Fruit fly (Drosophila melanogaster): Measurements from ENCODE around the gene robl37BC.
A peak's percentile ranks its signal among the peaks of the same experiment; 100 is the strongest.

Gene robl37BC

DNA sequence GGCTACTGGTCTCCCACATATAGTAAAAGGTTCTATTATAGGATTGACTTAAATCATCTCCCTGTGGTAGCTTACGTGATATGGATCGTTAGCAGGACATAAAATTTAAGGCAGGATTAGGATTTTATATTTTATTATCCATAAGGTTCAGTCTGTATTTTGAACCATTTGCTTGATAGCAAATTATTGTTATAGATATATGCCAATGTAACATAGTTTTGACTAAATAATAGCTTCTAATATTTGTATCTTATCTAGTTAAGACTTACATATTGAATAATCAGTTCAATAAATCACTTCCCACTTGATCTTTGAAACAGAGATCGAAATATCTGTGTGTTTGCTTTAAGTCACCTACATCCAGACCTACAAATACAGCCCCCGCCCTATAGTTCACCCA, at the start of gene robl37BC:
Gene robl37BC, plus strand, starts transcription at position 301 of the 400 bp plus-strand sequence.
- no peak for TF ChIP-seq rgr (GFP tag; optimal IDR thresholded peaks at IDR 0.05)
- no peak for TF ChIP-seq HLH106 (tag; optimal IDR thresholded peaks at IDR 0.05)
- TF ChIP-seq Rel (GFP tag; optimal IDR thresholded peaks at IDR 0.05) = no peak
- TF ChIP-seq Rel (tag; optimal IDR thresholded peaks at IDR 0.05) = no peak
- TF ChIP-seq N (GFP tag; optimal IDR thresholded peaks at IDR 0.05) = no peak
- no peak for TF ChIP-seq fru (GFP tag; optimal IDR thresholded peaks at IDR 0.05)
- TF ChIP-seq Hnf4 (GFP tag; optimal IDR thresholded peaks at IDR 0.05) = no peak
- no peak for TF ChIP-seq CG32264 (GFP tag; optimal IDR thresholded peaks at IDR 0.05)
- TF ChIP-seq sv (GFP tag; optimal IDR thresholded peaks at IDR 0.05) = no peak
- no peak for TF ChIP-seq Dif (GFP tag; optimal IDR thresholded peaks at IDR 0.05; ENCODE audit: partially characterized antibody)
- TF ChIP-seq Dfd (GFP tag; optimal IDR thresholded peaks at IDR 0.05) = no peak
- no peak for TF ChIP-seq GATAd (GFP tag; optimal IDR thresholded peaks at IDR 0.05)
- TF ChIP-seq br (GFP tag; optimal IDR thresholded peaks at IDR 0.05) = no peak
- TF ChIP-seq psq (GFP tag; optimal IDR thresholded peaks at IDR 0.05) = no peak
- no peak for TF ChIP-seq CG9705 (GFP tag; optimal IDR thresholded peaks at IDR 0.05)
- no peak for TF ChIP-seq dsf (GFP tag; optimal IDR thresholded peaks at IDR 0.05; ENCODE audit: borderline replicate concordance)
- TF ChIP-seq OdsH (GFP tag; optimal IDR thresholded peaks at IDR 0.05) = no peak
- TF ChIP-seq Vsx2 (GFP tag; optimal IDR thresholded peaks at IDR 0.05; ENCODE audit: partially characterized antibody) = no peak
- no peak for TF ChIP-seq tai (GFP tag; optimal IDR thresholded peaks at IDR 0.05)

- TF ChIP-seq sage (GFP tag; optimal IDR thresholded peaks at IDR 0.05) (no peak), rgr (GFP tag; optimal IDR thresholded peaks at IDR 0.05) (no peak), jim (GFP tag; optimal IDR thresholded peaks at IDR 0.05) (no peak), tai (GFP tag; optimal IDR thresholded peaks at IDR 0.05) (no peak), Rel (GFP tag; optimal IDR thresholded peaks at IDR 0.05) (no peak), Rel (tag; optimal IDR thresholded peaks at IDR 0.05) (no peak), psq (GFP tag; optimal IDR thresholded peaks at IDR 0.05) (no peak), Dif (GFP tag; optimal IDR thresholded peaks at IDR 0.05; ENCODE audit: partially characterized antibody) (no peak), sv (GFP tag; optimal IDR thresholded peaks at IDR 0.05) (no peak), woc (GFP tag; optimal IDR thresholded peaks at IDR 0.05) (no peak), CG9705 (GFP tag; optimal IDR thresholded peaks at IDR 0.05) (no peak), usp (GFP tag; optimal IDR thresholded peaks at IDR 0.05) (no peak), Abd-B (GFP tag; optimal IDR thresholded peaks at IDR 0.05) (no peak), lola (GFP tag; optimal IDR thresholded peaks at IDR 0.05) (no peak), N (GFP tag; optimal IDR thresholded peaks at IDR 0.05) (no peak), Dfd (GFP tag; optimal IDR thresholded peaks at IDR 0.05) (no peak), pan (optimal IDR thresholded peaks at IDR 0.05) (no peak), Mio (GFP tag; optimal IDR thresholded peaks at IDR 0.05) (no peak), dl (GFP tag; optimal IDR thresholded peaks at IDR 0.05; ENCODE audit: insufficient read depth in 1 of 2, partially characterized antibody in 2 of 2) (no peak), ey (GFP tag; optimal IDR thresholded peaks at IDR 0.05) (no peak)
Measured at dm6 chr2L:18965367-18966213, 45.1 kb upstream of the robl37BC start.

DNA sequence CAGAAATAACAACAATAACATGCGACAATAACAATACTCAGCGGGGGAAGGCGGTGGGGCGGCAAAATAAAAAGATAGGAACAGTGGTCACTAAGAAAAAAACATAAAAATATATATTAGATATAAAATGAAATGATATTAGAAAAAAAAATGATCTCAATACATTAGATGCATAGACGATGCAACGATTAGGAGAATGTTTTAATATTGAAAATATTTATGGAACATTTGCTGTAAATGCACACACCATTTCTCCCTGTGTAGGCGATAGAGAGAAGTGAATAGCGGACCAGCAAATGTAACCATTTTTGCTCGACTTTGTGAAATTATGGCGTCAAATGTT, 44.5 kb upstream of the robl37BC start:
- TF ChIP-seq Mio (GFP tag; optimal IDR thresholded peaks at IDR 0.05) (no peak), CG9705 (GFP tag; optimal IDR thresholded peaks at IDR 0.05) (no peak), woc (GFP tag; optimal IDR thresholded peaks at IDR 0.05) (no peak), rgr (GFP tag; optimal IDR thresholded peaks at IDR 0.05) (peak; percentile 25), Vsx2 (GFP tag; optimal IDR thresholded peaks at IDR 0.05; ENCODE audit: partially characterized antibody) (no peak), Dfd (GFP tag; optimal IDR thresholded peaks at IDR 0.05) (no peak), Jra (GFP tag; optimal IDR thresholded peaks at IDR 0.05) (no peak), br (GFP tag; optimal IDR thresholded peaks at IDR 0.05) (peak; percentile 33), Myc (optimal IDR thresholded peaks at IDR 0.05) (no peak), brk (GFP tag; optimal IDR thresholded peaks at IDR 0.05) (no peak), pan (optimal IDR thresholded peaks at IDR 0.05) (no peak), dmrt93B (GFP tag; optimal IDR thresholded peaks at IDR 0.05) (no peak), dsf (GFP tag; optimal IDR thresholded peaks at IDR 0.05; ENCODE audit: borderline replicate concordance) (no peak), Hnf4 (GFP tag; optimal IDR thresholded peaks at IDR 0.05) (no peak), GATAd (GFP tag; optimal IDR thresholded peaks at IDR 0.05) (no peak), sage (GFP tag; optimal IDR thresholded peaks at IDR 0.05) (peak; percentile 29), foxo (GFP tag; optimal IDR thresholded peaks at IDR 0.05) (peak in 1 of 2 experiments; percentile 32), psq (GFP tag; optimal IDR thresholded peaks at IDR 0.05) (no peak), usp (GFP tag; optimal IDR thresholded peaks at IDR 0.05) (no peak), Dif (GFP tag; optimal IDR thresholded peaks at IDR 0.05; ENCODE audit: partially characterized antibody) (no peak), sv (GFP tag; optimal IDR thresholded peaks at IDR 0.05) (peak; percentile 76), N (GFP tag; optimal IDR thresholded peaks at IDR 0.05) (no peak), Hr83 (GFP tag; optimal IDR thresholded peaks at IDR 0.05; ENCODE audit: poor library complexity, severe bottlenecking) (no peak), HLH106 (tag; optimal IDR thresholded peaks at IDR 0.05) (peak; percentile 20), jim (GFP tag; optimal IDR thresholded peaks at IDR 0.05) (no peak), ey (GFP tag; optimal IDR thresholded peaks at IDR 0.05) (peak; percentile 21), lola (GFP tag; optimal IDR thresholded peaks at IDR 0.05) (no peak), h (GFP tag; optimal IDR thresholded peaks at IDR 0.05) (peak; percentile 63), fru (GFP tag; optimal IDR thresholded peaks at IDR 0.05) (no peak), CrebA (GFP tag; optimal IDR thresholded peaks at IDR 0.05; ENCODE audit: borderline replicate concordance) (no peak), Hr78 (GFP tag; optimal IDR thresholded peaks at IDR 0.05) (no peak), CG32264 (GFP tag; optimal IDR thresholded peaks at IDR 0.05) (no peak), Rel (GFP tag; optimal IDR thresholded peaks at IDR 0.05) (no peak), Rel (tag; optimal IDR thresholded peaks at IDR 0.05) (no peak), Sp1 (GFP tag; optimal IDR thresholded peaks at IDR 0.05) (no peak), tai (GFP tag; optimal IDR thresholded peaks at IDR 0.05) (no peak), OdsH (GFP tag; optimal IDR thresholded peaks at IDR 0.05) (no peak), Abd-B (GFP tag; optimal IDR thresholded peaks at IDR 0.05) (no peak), dl (GFP tag; optimal IDR thresholded peaks at IDR 0.05; ENCODE audit: insufficient read depth in 1 of 2, partially characterized antibody in 2 of 2) (no peak)
